1 fruit fly cellular context compared by ENCODE assay signal in the genomic region with DNA sequence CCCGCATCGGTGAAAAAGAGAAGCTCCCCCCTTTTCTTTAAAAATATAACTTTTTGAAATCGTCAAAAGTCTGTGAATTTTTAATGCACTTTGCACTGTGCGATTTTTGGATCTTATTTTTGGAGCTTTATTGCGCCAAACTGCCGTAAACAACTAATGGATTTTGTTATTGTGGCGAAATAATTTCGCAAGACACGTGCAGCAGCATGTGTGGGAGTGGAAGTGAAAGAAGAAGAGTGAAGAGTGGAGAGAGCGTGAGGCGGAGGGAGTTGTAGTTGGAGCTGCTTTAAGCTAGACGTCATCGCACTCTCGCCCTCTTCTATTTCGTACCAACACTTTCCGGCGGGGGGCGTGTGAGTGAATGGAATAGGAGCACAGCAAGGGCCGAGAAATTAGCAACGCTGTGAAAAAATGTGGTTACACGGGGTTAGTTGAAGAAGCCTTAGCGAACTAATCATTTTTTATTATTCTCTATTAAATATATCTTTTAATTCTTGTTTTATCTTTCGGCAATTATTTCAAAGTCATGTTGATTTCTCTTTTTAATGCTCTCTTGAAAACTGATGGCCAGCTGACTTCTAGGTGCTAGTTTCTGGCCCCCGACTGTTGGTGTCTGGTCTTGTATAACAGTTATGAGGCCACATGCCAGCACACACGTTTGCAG.
TF ChIP-seq lines count a peak whose summit lies in the region.

No protein-coding gene starts in this region.

TF ChIP-seq in whole organism, embryonic, 481 proteins besides CTCF, POLR2A, EP300 and RAD21 (continued from another document and continues in another):
- peak; percentile 19 for TF ChIP-seq CG15073 (GFP tag; optimal IDR thresholded peaks at IDR 0.05; lab: Kevin White, UChicago)
- peak; percentile 63; the same call in 1 of the 2 replicates for TF ChIP-seq dimm (GFP tag; IDR thresholded peaks at IDR 0.05; lab: Robert Waterston, UW)
- TF ChIP-seq CG10565 (GFP tag; optimal IDR thresholded peaks at IDR 0.05; lab: Kevin White, UChicago), result peak; percentile 29
- no peak for TF ChIP-seq vnd (GFP tag; IDR thresholded peaks at IDR 0.05; lab: Robert Waterston, UW; ENCODE audit: partially characterized antibody)
- peak; percentile 72 for TF ChIP-seq CG5245 (GFP tag; optimal IDR thresholded peaks at IDR 0.05; lab: Kevin White, UChicago)
- TF ChIP-seq CG10959 (GFP tag; IDR thresholded peaks at IDR 0.05; lab: Robert Waterston, UW), result peak; percentile 73
- TF ChIP-seq CrebB (tag; optimal IDR thresholded peaks at IDR 0.05; lab: Kevin White, UChicago), result peak; percentile 92
- peak; percentile 89 for TF ChIP-seq CG33557 (GFP tag; optimal IDR thresholded peaks at IDR 0.05; lab: Kevin White, UChicago)
- peak; percentile 12 for TF ChIP-seq bigmax (GFP tag; optimal IDR thresholded peaks at IDR 0.05; lab: Kevin White, UChicago)
- peak; percentile 91 for TF ChIP-seq Taf1 (GFP tag; IDR thresholded peaks at IDR 0.05; lab: Robert Waterston, UW)
- peak; percentile 11 for TF ChIP-seq pzg (GFP tag; optimal IDR thresholded peaks at IDR 0.05; lab: Kevin White, UChicago)
- no peak for TF ChIP-seq inv (GFP tag; IDR thresholded peaks at IDR 0.05; lab: Robert Waterston, UW; ENCODE audit: partially characterized antibody)
- peak; percentile 87 for TF ChIP-seq ase (GFP tag; IDR thresholded peaks at IDR 0.05; lab: Robert Waterston, UW)
- peak; percentile 19 for TF ChIP-seq disco-r (GFP tag; optimal IDR thresholded peaks at IDR 0.05; lab: Kevin White, UChicago)
- TF ChIP-seq ash1 (GFP tag; optimal IDR thresholded peaks at IDR 0.05; lab: Kevin White, UChicago), result peak; percentile 21
- peak; percentile 92 for TF ChIP-seq Optix (GFP tag; IDR thresholded peaks at IDR 0.05; lab: Robert Waterston, UW)
- no peak for TF ChIP-seq pros (GFP tag; optimal IDR thresholded peaks at IDR 0.05; lab: Kevin White, UChicago)
- no peak for TF ChIP-seq knrl (GFP tag; IDR thresholded peaks at IDR 0.05; lab: Robert Waterston, UW; ENCODE audit: partially characterized antibody)
- TF ChIP-seq CG12659 (GFP tag; optimal IDR thresholded peaks at IDR 0.05; lab: Kevin White, UChicago), result peak; percentile 97
- TF ChIP-seq Ravus (GFP tag; IDR thresholded peaks at IDR 0.05; lab: Robert Waterston, UW), result peak; percentile 57
- peak; percentile 89 for TF ChIP-seq CG3407 (GFP tag; optimal IDR thresholded peaks at IDR 0.05; lab: Kevin White, UChicago)
- no peak for TF ChIP-seq luna (GFP tag; optimal IDR thresholded peaks at IDR 0.05; lab: Kevin White, UChicago)
- peak; percentile 17 for TF ChIP-seq shn (GFP tag; optimal IDR thresholded peaks at IDR 0.05; lab: Kevin White, UChicago)
- TF ChIP-seq Fer2 (tag; optimal IDR thresholded peaks at IDR 0.05; lab: Kevin White, UChicago), result peak; percentile 85
- TF ChIP-seq vfl (GFP tag; optimal IDR thresholded peaks at IDR 0.05; lab: Kevin White, UChicago), result peak; percentile 73
- peak; percentile 96 for TF ChIP-seq CG4328 (GFP tag; optimal IDR thresholded peaks at IDR 0.05; lab: Kevin White, UChicago)
- peak; percentile 90 for TF ChIP-seq CG2120 (GFP tag; optimal IDR thresholded peaks at IDR 0.05; lab: Kevin White, UChicago)
- peak; percentile 91 for TF ChIP-seq D19A (tag; optimal IDR thresholded peaks at IDR 0.05; lab: Kevin White, UChicago)
- peak; percentile 91 for TF ChIP-seq CG16815 (GFP tag; optimal IDR thresholded peaks at IDR 0.05; lab: Kevin White, UChicago)
- TF ChIP-seq Tbp (GFP tag; optimal IDR thresholded peaks at IDR 0.05; lab: Kevin White, UChicago), result no peak
- no peak for TF ChIP-seq CG3163 (GFP tag; optimal IDR thresholded peaks at IDR 0.05; lab: Kevin White, UChicago)
- peak; percentile 57 for TF ChIP-seq chn (GFP tag; optimal IDR thresholded peaks at IDR 0.05; lab: Kevin White, UChicago)
- TF ChIP-seq twi (tag; optimal IDR thresholded peaks at IDR 0.05; lab: Kevin White, UChicago), result peak; percentile 89
- TF ChIP-seq CG18764 (GFP tag; optimal IDR thresholded peaks at IDR 0.05; lab: Kevin White, UChicago), result peak; percentile 80
- TF ChIP-seq dan (GFP tag; IDR thresholded peaks at IDR 0.05; lab: Robert Waterston, UW), result peak; percentile 38; the same call in 1 of the 2 replicates
- TF ChIP-seq CG8290 (GFP tag; optimal IDR thresholded peaks at IDR 0.05; lab: Kevin White, UChicago), result peak; percentile 70
- peak; percentile 70 to 74 for TF ChIP-seq CG8290 (tag; optimal IDR thresholded peaks at IDR 0.05; lab: Kevin White, UChicago)
- peak; percentile 45 for TF ChIP-seq CG13624 (GFP tag; optimal IDR thresholded peaks at IDR 0.05; lab: Kevin White, UChicago)
- peak; percentile 96 for TF ChIP-seq Drgx (GFP tag; IDR thresholded peaks at IDR 0.05; lab: Robert Waterston, UW)
- peak; percentile 82 for TF ChIP-seq CG3065 (GFP tag; optimal IDR thresholded peaks at IDR 0.05; lab: Kevin White, UChicago)
- peak; percentile 31 for TF ChIP-seq MESR4 (GFP tag; optimal IDR thresholded peaks at IDR 0.05; lab: Kevin White, UChicago)
- TF ChIP-seq CG18476 (GFP tag; optimal IDR thresholded peaks at IDR 0.05; lab: Kevin White, UChicago), result peak; percentile 90
- peak; percentile 65 for TF ChIP-seq Hey (tag; optimal IDR thresholded peaks at IDR 0.05; lab: Kevin White, UChicago)
- TF ChIP-seq B-H2 (GFP tag; optimal IDR thresholded peaks at IDR 0.05; lab: Kevin White, UChicago), result peak; percentile 90
- TF ChIP-seq sna (GFP tag; IDR thresholded peaks at IDR 0.05; lab: Robert Waterston, UW; ENCODE audit: partially characterized antibody), result no peak
- TF ChIP-seq CG2129 (GFP tag; IDR thresholded peaks at IDR 0.05; lab: Robert Waterston, UW; ENCODE audit: partially characterized antibody), result no peak
- peak; percentile 46 for TF ChIP-seq pum (GFP tag; optimal IDR thresholded peaks at IDR 0.05; lab: Kevin White, UChicago)
- TF ChIP-seq maf-S (GFP tag; optimal IDR thresholded peaks at IDR 0.05; lab: Kevin White, UChicago), result peak; percentile 54
- peak in 1 of 2 experiments; percentile 61 for TF ChIP-seq insv (GFP tag; optimal IDR thresholded peaks at IDR 0.05; lab: Kevin White, UChicago)
- peak; percentile 72 for TF ChIP-seq CG4617 (GFP tag; optimal IDR thresholded peaks at IDR 0.05; lab: Kevin White, UChicago; ENCODE audit: borderline replicate concordance)
- peak; percentile 71; the same call in 1 of the 2 replicates for TF ChIP-seq sim (GFP tag; IDR thresholded peaks at IDR 0.05; lab: Robert Waterston, UW)
- peak; percentile 59; the same call in 1 of the 2 replicates for TF ChIP-seq Doc2 (GFP tag; IDR thresholded peaks at IDR 0.05; lab: Robert Waterston, UW)
- TF ChIP-seq mirr (GFP tag; optimal IDR thresholded peaks at IDR 0.05; lab: Kevin White, UChicago), result peak; percentile 70
- peak; percentile 90 for TF ChIP-seq CG17328 (GFP tag; IDR thresholded peaks at IDR 0.05; lab: Robert Waterston, UW)
- peak; percentile 6 for TF ChIP-seq emc (GFP tag; optimal IDR thresholded peaks at IDR 0.05; lab: Kevin White, UChicago)
- peak; percentile 91 for TF ChIP-seq esg (GFP tag; conservative IDR thresholded peaks at IDR 0.05; lab: Robert Waterston, UW)
- TF ChIP-seq CG7963 (GFP tag; IDR thresholded peaks at IDR 0.05; lab: Robert Waterston, UW; ENCODE audit: partially characterized antibody), result no peak
- TF ChIP-seq CG16863 (GFP tag; optimal IDR thresholded peaks at IDR 0.05; lab: Kevin White, UChicago), result peak; percentile 65
- peak; percentile 9 for TF ChIP-seq CG33213 (GFP tag; optimal IDR thresholded peaks at IDR 0.05; lab: Kevin White, UChicago)
- peak; percentile 94 for TF ChIP-seq CG9817 (tag; optimal IDR thresholded peaks at IDR 0.05; lab: Kevin White, UChicago)
- TF ChIP-seq Bteb2 (GFP tag; optimal IDR thresholded peaks at IDR 0.05; lab: Kevin White, UChicago), result peak; percentile 78
- peak; percentile 94 for TF ChIP-seq unpg (GFP tag; optimal IDR thresholded peaks at IDR 0.05; lab: Kevin White, UChicago)
- peak; percentile 82 for TF ChIP-seq CG4404 (GFP tag; IDR thresholded peaks at IDR 0.05; lab: Robert Waterston, UW)
- peak; percentile 79 for TF ChIP-seq MBD-R2 (GFP tag; IDR thresholded peaks at IDR 0.05; lab: Robert Waterston, UW)
- no peak for TF ChIP-seq usp (GFP tag; optimal IDR thresholded peaks at IDR 0.05; lab: Kevin White, UChicago)
- no peak for TF ChIP-seq Elba2 (GFP tag; optimal IDR thresholded peaks at IDR 0.05; lab: Kevin White, UChicago)
- TF ChIP-seq NfI (GFP tag; optimal IDR thresholded peaks at IDR 0.05; lab: Kevin White, UChicago), result peak; percentile 93
- peak; percentile 90 for TF ChIP-seq fd96Cb (tag; optimal IDR thresholded peaks at IDR 0.05; lab: Kevin White, UChicago)
- peak; percentile 97 for TF ChIP-seq HmgZ (tag; optimal IDR thresholded peaks at IDR 0.05; lab: Kevin White, UChicago)
- no peak for TF ChIP-seq Neu2 (GFP tag; optimal IDR thresholded peaks at IDR 0.05; lab: Kevin White, UChicago; ENCODE audit: borderline replicate concordance)
- TF ChIP-seq hbn (GFP tag; IDR thresholded peaks at IDR 0.05; lab: Robert Waterston, UW; ENCODE audit: partially characterized antibody), result no peak
- TF ChIP-seq PHDP (tag; optimal IDR thresholded peaks at IDR 0.05; lab: Kevin White, UChicago), result peak; percentile 96
- peak; percentile 85 for TF ChIP-seq ssp (GFP tag; IDR thresholded peaks at IDR 0.05; lab: Robert Waterston, UW)
- peak; percentile 93 for TF ChIP-seq gce (GFP tag; IDR thresholded peaks at IDR 0.05; lab: Robert Waterston, UW)
- TF ChIP-seq salm (tag; optimal IDR thresholded peaks at IDR 0.05; lab: Kevin White, UChicago), result peak; percentile 93
- peak; percentile 52 for TF ChIP-seq CG7786 (GFP tag; optimal IDR thresholded peaks at IDR 0.05; lab: Kevin White, UChicago)
- TF ChIP-seq CG10654 (GFP tag; optimal IDR thresholded peaks at IDR 0.05; lab: Kevin White, UChicago), result peak; percentile 82
- no peak for TF ChIP-seq HLHmδ (GFP tag; optimal IDR thresholded peaks at IDR 0.05; lab: Kevin White, UChicago)
- peak; percentile 93 for TF ChIP-seq Fer3 (tag; optimal IDR thresholded peaks at IDR 0.05; lab: Kevin White, UChicago)
- no peak for TF ChIP-seq Hr39 (optimal IDR thresholded peaks at IDR 0.05; lab: Kevin White, UChicago)
- TF ChIP-seq Oli (tag; optimal IDR thresholded peaks at IDR 0.05; lab: Kevin White, UChicago), result peak; percentile 96
- TF ChIP-seq fd64A (GFP tag; optimal IDR thresholded peaks at IDR 0.05; lab: Kevin White, UChicago), result peak; percentile 84
- TF ChIP-seq CG4730 (GFP tag; IDR thresholded peaks at IDR 0.05; lab: Robert Waterston, UW), result peak; percentile 91
- TF ChIP-seq Usf (GFP tag; optimal IDR thresholded peaks at IDR 0.05; lab: Kevin White, UChicago), result peak; percentile 91
- peak; percentile 88 for TF ChIP-seq CG10431 (GFP tag; optimal IDR thresholded peaks at IDR 0.05; lab: Kevin White, UChicago)
- no peak for TF ChIP-seq prd (optimal IDR thresholded peaks at IDR 0.05; lab: Kevin White, UChicago)
- TF ChIP-seq prd (GFP tag; IDR thresholded peaks at IDR 0.05; lab: Robert Waterston, UW), result peak; percentile 93
- peak; percentile 91 for TF ChIP-seq CG12769 (tag; optimal IDR thresholded peaks at IDR 0.05; lab: Kevin White, UChicago)
- peak; percentile 92 for TF ChIP-seq CG11093 (GFP tag; IDR thresholded peaks at IDR 0.05; lab: Robert Waterston, UW)
- TF ChIP-seq Trl (optimal IDR thresholded peaks at IDR 0.05; lab: Kevin White, UChicago), result peak in 1 of 2 experiments; percentile 8
- peak; percentile 13 for TF ChIP-seq Trl (GFP tag; optimal IDR thresholded peaks at IDR 0.05; lab: Kevin White, UChicago)
- peak; percentile 92 for TF ChIP-seq CG15601 (tag; optimal IDR thresholded peaks at IDR 0.05; lab: Kevin White, UChicago)
- TF ChIP-seq ATbp (GFP tag; optimal IDR thresholded peaks at IDR 0.05; lab: Kevin White, UChicago), result peak; percentile 96
- TF ChIP-seq ind (GFP tag; optimal IDR thresholded peaks at IDR 0.05; lab: Kevin White, UChicago), result peak; percentile 92
- peak; percentile 35 for TF ChIP-seq Atf3 (GFP tag; optimal IDR thresholded peaks at IDR 0.05; lab: Kevin White, UChicago)
- peak; percentile 94 for TF ChIP-seq CG17829 (tag; optimal IDR thresholded peaks at IDR 0.05; lab: Kevin White, UChicago)
- TF ChIP-seq Sox102F (GFP tag; optimal IDR thresholded peaks at IDR 0.05; lab: Kevin White, UChicago), result peak; percentile 93
- TF ChIP-seq dm (GFP tag; optimal IDR thresholded peaks at IDR 0.05; lab: Kevin White, UChicago), result peak; percentile 43
- TF ChIP-seq CG10267 (tag; optimal IDR thresholded peaks at IDR 0.05; lab: Kevin White, UChicago), result peak; percentile 86
- TF ChIP-seq kah (GFP tag; optimal IDR thresholded peaks at IDR 0.05; lab: Kevin White, UChicago), result peak; percentile 89
- peak; percentile 60 for TF ChIP-seq CG3995 (GFP tag; optimal IDR thresholded peaks at IDR 0.05; lab: Kevin White, UChicago)
- peak; percentile 88 for TF ChIP-seq ttk (GFP tag; IDR thresholded peaks at IDR 0.05; lab: Robert Waterston, UW)
- no peak for TF ChIP-seq lov (optimal IDR thresholded peaks at IDR 0.05; lab: Kevin White, UChicago)
- TF ChIP-seq lov (GFP tag; IDR thresholded peaks at IDR 0.05; lab: Robert Waterston, UW), result peak; percentile 82; the same call in 2 of the 3 replicates
- TF ChIP-seq pnt (GFP tag; optimal IDR thresholded peaks at IDR 0.05; lab: Kevin White, UChicago), result peak; percentile 61
- no peak for TF ChIP-seq en (GFP tag; optimal IDR thresholded peaks at IDR 0.05; lab: Kevin White, UChicago)
- peak; percentile 91 for TF ChIP-seq croc (GFP tag; conservative IDR thresholded peaks at IDR 0.05; lab: Robert Waterston, UW)
- TF ChIP-seq CG8089 (GFP tag; optimal IDR thresholded peaks at IDR 0.05; lab: Kevin White, UChicago), result no peak
- TF ChIP-seq E2f2 (GFP tag; IDR thresholded peaks at IDR 0.05; lab: Robert Waterston, UW), result peak; percentile 75
- peak; percentile 98 for TF ChIP-seq CG2678 (tag; optimal IDR thresholded peaks at IDR 0.05; lab: Kevin White, UChicago)
- peak; percentile 96 for TF ChIP-seq CG6689 (GFP tag; IDR thresholded peaks at IDR 0.05; lab: Robert Waterston, UW)
- peak; percentile 81 for TF ChIP-seq ken (GFP tag; IDR thresholded peaks at IDR 0.05; lab: Robert Waterston, UW)
- peak; percentile 95 for TF ChIP-seq Xrp1 (GFP tag; IDR thresholded peaks at IDR 0.05; lab: Robert Waterston, UW)
- TF ChIP-seq bowl (GFP tag; IDR thresholded peaks at IDR 0.05; lab: Robert Waterston, UW), result peak; percentile 87
- no peak for TF ChIP-seq CG6791 (GFP tag; IDR thresholded peaks at IDR 0.05; lab: Robert Waterston, UW; ENCODE audit: partially characterized antibody)
- TF ChIP-seq gem (tag; optimal IDR thresholded peaks at IDR 0.05; lab: Kevin White, UChicago), result peak; percentile 97
- peak; percentile 74 for TF ChIP-seq psq (GFP tag; optimal IDR thresholded peaks at IDR 0.05; lab: Kevin White, UChicago)
- peak; percentile 81 for TF ChIP-seq CG18011 (GFP tag; optimal IDR thresholded peaks at IDR 0.05; lab: Kevin White, UChicago)
- peak; percentile 93 for TF ChIP-seq sisA (GFP tag; IDR thresholded peaks at IDR 0.05; lab: Robert Waterston, UW)
- TF ChIP-seq CG15514 (GFP tag; optimal IDR thresholded peaks at IDR 0.05; lab: Kevin White, UChicago), result peak; percentile 92
- TF ChIP-seq HHEX (GFP tag; optimal IDR thresholded peaks at IDR 0.05; lab: Kevin White, UChicago), result peak; percentile 96
- TF ChIP-seq CG6765 (GFP tag; optimal IDR thresholded peaks at IDR 0.05; lab: Kevin White, UChicago), result peak; percentile 84
